Worm (Caenorhabditis elegans) whole organism, L4 larva: Measurements from ENCODE around the gene K02F6.4.

Experiments used
- F44E2.7 ChIP-seq: fragments of 200-800 bp; sonication (Bioruptor generic); IDR thresholded peaks from 2 replicates; pipeline ENCODE4 v2.1.2; 2022; ENCODE audit warnings: missing genetic modification characterization, missing compliant biosample characterization
- ama-1 ChIP-seq: fragments of 150-350 bp; optimal IDR thresholded peaks from 2 replicates; lab custom pipeline; 2014; ENCODE audit warnings: inconsistent platforms, mixed read lengths
- daf-16 ChIP-seq, 3 experiments: sonication (generic microtip); optimal IDR thresholded peaks; 2 replicates each; lab custom pipeline; 2016 to 2017; ENCODE audit warnings: missing genetic modification characterization in 3 of 3, missing genetic modification reagents in 3 of 3, mild to moderate bottlenecking in 2 of 3, missing compliant biosample characterization in 2 of 3, missing biosample characterization in 1 of 3, moderate library complexity in 1 of 3
- daf-8 ChIP-seq: fragments of 200-800 bp; sonication (Bioruptor generic); IDR thresholded peaks from 2 replicates; pipeline ENCODE4 v1.3.6; 2022; ENCODE audit warnings: missing genetic modification characterization, missing compliant biosample characterization
- dpl-1 ChIP-seq: fragments of 150-350 bp; optimal IDR thresholded peaks from 2 replicates; lab custom pipeline; 2014; ENCODE audit warnings: missing biosample characterization, missing genetic modification reagents, missing genetic modification characterization
- hlh-11 ChIP-seq: fragments of 200-800 bp; sonication (Bioruptor generic); optimal IDR thresholded peaks from 2 replicates; lab custom pipeline; 2018; ENCODE audit warnings: mild to moderate bottlenecking, missing genetic modification characterization, missing compliant biosample characterization
- jun-1 ChIP-seq: fragments of 150-350 bp; optimal IDR thresholded peaks from 2 replicates; lab custom pipeline; 2014; ENCODE audit warnings: missing biosample characterization, missing genetic modification reagents, missing genetic modification characterization
- lin-13 ChIP-seq: fragments of 150-350 bp; optimal IDR thresholded peaks from 2 replicates; lab custom pipeline; 2014; ENCODE audit warnings: missing biosample characterization, missing genetic modification reagents, missing genetic modification characterization
- nhr-237 ChIP-seq: sonication (generic microtip); optimal IDR thresholded peaks from 2 replicates; lab custom pipeline; 2017; ENCODE audit warnings: missing biosample characterization, missing genetic modification characterization
- nhr-28 ChIP-seq: fragments of 150-350 bp; optimal IDR thresholded peaks from 2 replicates; lab custom pipeline; 2014; ENCODE audit warnings: missing biosample characterization, missing genetic modification characterization
- nhr-77 ChIP-seq: fragments of 150-350 bp; optimal IDR thresholded peaks from 2 replicates; lab custom pipeline; 2014; ENCODE audit warnings: missing biosample characterization, missing genetic modification characterization
- rbr-2 ChIP-seq: sonication (generic microtip); optimal IDR thresholded peaks from 2 replicates; lab custom pipeline; 2016; ENCODE audit warnings: missing genotype, missing genetic modification characterization, missing compliant biosample characterization
- saeg-2 ChIP-seq: fragments of 200-800 bp; sonication (Bioruptor generic); IDR thresholded peaks from 2 replicates; pipeline ENCODE4 v1.3.6; 2022; ENCODE audit warnings: missing genetic modification reagents, missing genetic modification characterization, missing compliant biosample characterization
- unc-39 ChIP-seq: sonication (generic microtip); optimal IDR thresholded peaks from 2 replicates; lab custom pipeline; 2017; ENCODE audit warnings: missing biosample characterization, missing genetic modification characterization

DNA sequence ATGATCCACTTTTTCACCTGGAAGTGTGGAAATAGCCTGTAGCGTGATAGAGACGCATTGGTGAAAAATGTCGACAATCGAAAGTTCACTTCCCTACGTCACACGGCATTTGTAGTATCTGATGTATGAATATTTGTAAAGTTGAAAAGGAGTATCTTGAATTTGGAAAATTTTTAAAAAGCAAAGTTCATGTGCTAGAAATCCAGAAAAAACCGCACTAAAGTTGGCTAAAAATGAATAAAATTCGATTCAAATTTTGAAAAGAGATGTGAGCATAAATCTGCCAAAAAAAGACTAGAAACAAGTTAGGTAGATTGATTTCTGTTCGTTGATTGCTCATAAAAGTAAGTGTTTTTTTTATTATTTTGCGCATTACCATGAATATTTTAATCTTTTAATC lies 44.8 kb downstream of the K02F6.4 start, which contains the start of gene sri-74:
- TF ChIP-seq daf-8 (no peak), dpl-1 (GFP tag; lab: Kevin White, UChicago) (no peak), unc-39 (tag; lab: Kevin White, UChicago) (no peak), saeg-2 (GFP tag; lab: Robert Waterston, UW) (no peak), lin-13 (GFP tag; lab: Kevin White, UChicago) (no peak), hlh-11 (tag; lab: Kevin White, UChicago) (no peak), F44E2.7 (GFP tag; lab: Robert Waterston, UW) (no peak), daf-16 (GFP tag; optimal IDR thresholded peaks at IDR 0.05; lab: Kevin White, UChicago) (no peak), daf-16 (tag; optimal IDR thresholded peaks at IDR 0.05; lab: Kevin White, UChicago) (no peak), rbr-2 (tag; lab: Kevin White, UChicago) (no peak), nhr-237 (tag; lab: Kevin White, UChicago) (no peak), nhr-77 (no peak), jun-1 (tag; lab: Kevin White, UChicago) (no peak), nhr-28 (tag; lab: Kevin White, UChicago) (no peak), ama-1 (lab: Kevin White, UChicago) (no peak)
